Worm (Caenorhabditis elegans) whole organism, L4/young adult: Measurements from ENCODE around the gene C04E6.4.

Experiments used
- W03F9.2 ChIP-seq: fragments of 150-350 bp; optimal IDR thresholded peaks from 2 replicates; lab custom pipeline; 2014; ENCODE audit warnings: missing biosample characterization, missing genetic modification characterization
- dao-5 ChIP-seq: sonication (generic microtip); optimal IDR thresholded peaks from 2 replicates; lab custom pipeline; 2016; ENCODE audit warnings: missing genotype, missing genetic modification characterization, moderate library complexity, missing compliant biosample characterization
- him-1 ChIP-seq: sonication (generic microtip); optimal IDR thresholded peaks from 2 replicates; lab custom pipeline; 2016; ENCODE audit warnings: missing genotype, missing genetic modification reagents, missing genetic modification characterization, missing compliant biosample characterization

ce11 chrV:5955627-5956026 is 48.4 kb downstream of the C04E6.4 start:
- TF ChIP-seq him-1 (tag; lab: Kevin White, UChicago): no peak
- no peak for TF ChIP-seq dao-5 (tag; lab: Kevin White, UChicago)
- TF ChIP-seq W03F9.2 (tag; lab: Kevin White, UChicago): no peak
